Worm (Caenorhabditis elegans) whole organism, midembryonic: ENCODE results near the gene pho-6.

Experiments used
- T22C8.4 ChIP-seq: fragments of 200-800 bp; sonication (Bioruptor generic); IDR thresholded peaks from 2 replicates; pipeline ENCODE4 v1.3.6; 2022; ENCODE audit warnings: missing genetic modification characterization, missing compliant biosample characterization
- cog-1 ChIP-seq: sonication (generic microtip); optimal IDR thresholded peaks from 2 replicates; lab custom pipeline; 2016; ENCODE audit warnings: missing genetic modification characterization, missing compliant biosample characterization
- flt-1 ChIP-seq: fragments of 200-800 bp; sonication (Bioruptor generic); IDR thresholded peaks from 2 replicates; pipeline ENCODE4 v1.3.6; 2022; ENCODE audit warnings: missing genetic modification characterization, missing compliant biosample characterization
- klf-2 ChIP-seq: fragments of 200-800 bp; sonication (Bioruptor generic); conservative IDR thresholded peaks from 2 replicates; pipeline ENCODE4 v1.3.6; 2022; ENCODE audit warnings: missing genetic modification reagents, missing genetic modification characterization, missing compliant biosample characterization
- med-1 ChIP-seq: sonication (generic microtip); optimal IDR thresholded peaks from 2 replicates; lab custom pipeline; 2017; ENCODE audit warnings: missing genetic modification characterization, mild to moderate bottlenecking, missing compliant biosample characterization, antibody characterized with exemption, missing genetic modification reagents; ENCODE audit not compliant: insufficient read depth
- ref-1 ChIP-seq: fragments of 200-800 bp; sonication (Bioruptor generic); conservative IDR thresholded peaks from 2 replicates; pipeline ENCODE4 v1.3.6; 2022; ENCODE audit warnings: missing genetic modification reagents, missing genetic modification characterization, missing compliant biosample characterization
- ztf-23 ChIP-seq: fragments of 200-800 bp; sonication (Bioruptor generic); IDR thresholded peaks from 2 replicates; pipeline ENCODE4 v1.3.6; 2022; ENCODE audit warnings: missing genetic modification reagents, missing genetic modification characterization, missing compliant biosample characterization
- ztf-29 ChIP-seq: fragments of 200-800 bp; sonication (Bioruptor generic); IDR thresholded peaks from 2 replicates; pipeline ENCODE4 v1.3.6; 2022; ENCODE audit warnings: missing genetic modification reagents, missing genetic modification characterization, missing compliant biosample characterization

- TF ChIP-seq flt-1, result no peak
- TF ChIP-seq T22C8.4 (GFP tag; lab: Robert Waterston, UW), result no peak
- TF ChIP-seq ztf-23 (GFP tag; lab: Robert Waterston, UW), result no peak
- TF ChIP-seq med-1, result no peak
- TF ChIP-seq ztf-29 (GFP tag; lab: Robert Waterston, UW), result no peak
- TF ChIP-seq klf-2 (GFP tag; lab: Robert Waterston, UW), result no peak
- TF ChIP-seq cog-1, result no peak
- TF ChIP-seq ref-1 (GFP tag; lab: Robert Waterston, UW), result no peak
Measured at ce11 chrV:8414036-8414728, 19.9 kb upstream of the pho-6 start, which contains the start of gene pos-1.
